Fruit fly (Drosophila melanogaster) whole organism, embryonic: Measurements from ENCODE around the gene CG15027.

Source experiments
- Asciz ChIP-seq: fragments of 200-800 bp; sonication (Bioruptor generic); optimal IDR thresholded peaks from 2 replicates; lab custom pipeline; 2017; ENCODE audit warnings: missing biosample characterization, mild to moderate bottlenecking, missing genetic modification characterization, missing genetic modification reagents
- Awh ChIP-seq: fragments of 200-800 bp; sonication (Bioruptor generic); IDR thresholded peaks from 2 replicates; pipeline ENCODE4, ENCODE4 v1.3.6; 2022; ENCODE audit warnings: missing biosample characterization, missing genetic modification characterization
- Bteb2 ChIP-seq: fragments of 200-800 bp; sonication (Bioruptor generic); optimal IDR thresholded peaks from 2 replicates; lab custom pipeline; 2016; ENCODE audit warnings: missing biosample characterization, missing genetic modification characterization
- CG10321 ChIP-seq: fragments of 200-800 bp; sonication (Bioruptor generic); IDR thresholded peaks from 2 replicates; pipeline ENCODE4 v1.3.6; 2022; ENCODE audit warnings: missing biosample characterization, missing genetic modification characterization
- CG11504 ChIP-seq: fragments of 200-800 bp; sonication (Bioruptor generic); optimal IDR thresholded peaks from 3 replicates; lab custom pipeline; 2019; ENCODE audit warnings: missing biosample characterization, mild to moderate bottlenecking, missing genetic modification characterization, moderate library complexity
- CG1233 ChIP-seq: fragments of 200-800 bp; sonication (Bioruptor generic); optimal IDR thresholded peaks from 4 replicates; lab custom pipeline; 2018; ENCODE audit warnings: missing biosample characterization, mild to moderate bottlenecking, missing genetic modification characterization
- CG14667 ChIP-seq: fragments of 200-800 bp; sonication (Bioruptor generic); IDR thresholded peaks from 2 replicates; pipeline ENCODE4 v1.3.6; 2022; ENCODE audit warnings: missing biosample characterization, missing genetic modification characterization
- CG14860 ChIP-seq: fragments of 200-800 bp; sonication (Bioruptor generic); IDR thresholded peaks from 3 replicates; pipeline ENCODE4 v1.3.6; 2022; ENCODE audit warnings: missing biosample characterization, missing genetic modification characterization; ENCODE audit not compliant: partially characterized antibody
- CG16779 ChIP-seq: fragments of 200-800 bp; sonication (Bioruptor generic); IDR thresholded peaks from 2 replicates; pipeline ENCODE4 v1.3.6; 2022; ENCODE audit warnings: missing biosample characterization, missing genetic modification characterization
- CG17568 ChIP-seq: fragments of 200-800 bp; sonication (Bioruptor generic); optimal IDR thresholded peaks from 2 replicates; lab custom pipeline; 2018; ENCODE audit warnings: missing biosample characterization, mild to moderate bottlenecking, missing genetic modification characterization, moderate library complexity
- CG2875 ChIP-seq: fragments of 200-800 bp; sonication (Bioruptor generic); optimal IDR thresholded peaks from 2 replicates; lab custom pipeline; 2017; ENCODE audit warnings: missing biosample characterization, mild to moderate bottlenecking, missing genetic modification characterization, missing genetic modification reagents
- CG30020 ChIP-seq: fragments of 200-800 bp; optimal IDR thresholded peaks from 2 replicates; lab custom pipeline; 2019; ENCODE audit warnings: missing biosample characterization, mild to moderate bottlenecking, missing genetic modification characterization, moderate library complexity
- CG30431 ChIP-seq: fragments of 200-800 bp; sonication (Bioruptor generic); optimal IDR thresholded peaks from 2 replicates; lab custom pipeline; 2017; ENCODE audit warnings: missing biosample characterization, missing genetic modification characterization
- CG31365 ChIP-seq: fragments of 200-800 bp; sonication (Bioruptor generic); optimal IDR thresholded peaks from 2 replicates; lab custom pipeline; 2018; ENCODE audit warnings: missing biosample characterization, mild to moderate bottlenecking, missing genetic modification characterization
- CG32532 ChIP-seq: fragments of 200-800 bp; sonication (Bioruptor generic); IDR thresholded peaks from 2 replicates; pipeline ENCODE4 v1.3.6; 2022; ENCODE audit warnings: missing biosample characterization, missing genetic modification characterization
- CG4282 ChIP-seq: fragments of 200-800 bp; sonication (Bioruptor generic); optimal IDR thresholded peaks from 2 replicates; lab custom pipeline; 2016; ENCODE audit warnings: missing biosample characterization, missing genetic modification characterization
- CG4424 ChIP-seq: fragments of 200-800 bp; sonication (Bioruptor generic); optimal IDR thresholded peaks from 3 replicates; lab custom pipeline; 2016; ENCODE audit warnings: missing biosample characterization, missing genetic modification characterization
- CG4707 ChIP-seq: fragments of 200-800 bp; sonication (Bioruptor generic); optimal IDR thresholded peaks from 2 replicates; lab custom pipeline; 2018; ENCODE audit warnings: missing biosample characterization, mild to moderate bottlenecking, missing genetic modification characterization, moderate library complexity
- CG5953 ChIP-seq: fragments of 200-800 bp; sonication (Bioruptor generic); IDR thresholded peaks from 2 replicates; pipeline ENCODE4 v1.3.6; 2022; ENCODE audit warnings: missing biosample characterization, missing genetic modification characterization
- CG7963 ChIP-seq: fragments of 200-800 bp; sonication (Bioruptor generic); IDR thresholded peaks from 3 replicates; pipeline ENCODE4 v1.3.6; 2022; ENCODE audit warnings: missing biosample characterization, missing genetic modification characterization; ENCODE audit not compliant: partially characterized antibody
- CHES-1-like ChIP-seq: fragments of 200-800 bp; sonication (Bioruptor generic); optimal IDR thresholded peaks from 2 replicates; lab custom pipeline; 2016; ENCODE audit warnings: missing biosample characterization, missing genetic modification characterization
- CkIIα-i1 ChIP-seq: fragments of 200-800 bp; sonication (Bioruptor generic); IDR thresholded peaks from 2 replicates; pipeline ENCODE4 v1.3.6; 2022; ENCODE audit warnings: missing biosample characterization, missing genetic modification characterization
- D19A ChIP-seq: fragments of 200-800 bp; optimal IDR thresholded peaks from 3 replicates; lab custom pipeline; 2019; ENCODE audit warnings: missing biosample characterization, mild to moderate bottlenecking, missing genetic modification characterization, moderate library complexity
- Dad ChIP-seq: fragments of 200-800 bp; sonication (Bioruptor generic); optimal IDR thresholded peaks from 3 replicates; lab custom pipeline; 2016; ENCODE audit warnings: missing biosample characterization, missing genetic modification characterization
- Dek ChIP-seq: fragments of 200-800 bp; sonication (Bioruptor generic); optimal IDR thresholded peaks from 3 replicates; lab custom pipeline; 2019; ENCODE audit warnings: missing biosample characterization, mild to moderate bottlenecking, missing genetic modification characterization, moderate library complexity
- Doc3 ChIP-seq: fragments of 200-800 bp; sonication (Bioruptor generic); IDR thresholded peaks from 3 replicates; pipeline ENCODE4 v1.3.6; 2022; ENCODE audit warnings: missing biosample characterization, missing genetic modification characterization; ENCODE audit not compliant: partially characterized antibody
- H2.0 ChIP-seq: fragments of 200-800 bp; sonication (Bioruptor generic); IDR thresholded peaks from 2 replicates; pipeline ENCODE4 v1.3.6; 2022; ENCODE audit warnings: missing biosample characterization, missing genetic modification characterization
- Oaz ChIP-seq: fragments of 200-800 bp; sonication (Bioruptor generic); IDR thresholded peaks from 2 replicates; pipeline ENCODE4 v1.3.6; 2022; ENCODE audit warnings: missing biosample characterization, missing genetic modification characterization
- Rx ChIP-seq: fragments of 200-800 bp; sonication (Bioruptor generic); IDR thresholded peaks from 2 replicates; pipeline ENCODE4 v1.3.6; 2022; ENCODE audit warnings: missing biosample characterization, missing genetic modification characterization
- ara ChIP-seq: fragments of 200-800 bp; sonication (Bioruptor generic); IDR thresholded peaks from 2 replicates; pipeline ENCODE4 v1.3.6; 2022; ENCODE audit warnings: missing biosample characterization, missing genetic modification characterization
- bsh ChIP-seq, 2 experiments: fragments of 200-800 bp; sonication (Bioruptor generic); optimal IDR thresholded peaks; 2 replicates each; lab custom pipeline; 2017 to 2018; ENCODE audit warnings: mild to moderate bottlenecking in 2 of 2, missing biosample characterization in 2 of 2, missing genetic modification characterization in 2 of 2, moderate library complexity in 1 of 2
- caup ChIP-seq: fragments of 200-800 bp; sonication (Bioruptor generic); optimal IDR thresholded peaks from 3 replicates; lab custom pipeline; 2017; ENCODE audit warnings: missing biosample characterization, mild to moderate bottlenecking, missing genetic modification characterization, moderate library complexity; ENCODE audit not compliant: severe bottlenecking
- crol ChIP-seq: fragments of 200-800 bp; sonication (Bioruptor generic); IDR thresholded peaks from 2 replicates; pipeline ENCODE4 v1.3.6; 2022; ENCODE audit warnings: missing biosample characterization, missing genetic modification characterization
- dati ChIP-seq: fragments of 200-800 bp; sonication (Bioruptor generic); IDR thresholded peaks from 2 replicates; pipeline ENCODE4 v1.3.6; 2022; ENCODE audit warnings: missing biosample characterization, missing genetic modification characterization
- dm ChIP-seq: fragments of 200-800 bp; sonication (Bioruptor generic); optimal IDR thresholded peaks from 3 replicates; lab custom pipeline; 2016; ENCODE audit warnings: missing biosample characterization, missing genetic modification characterization
- gcm ChIP-seq: fragments of 200-800 bp; sonication (Bioruptor generic); optimal IDR thresholded peaks from 2 replicates; lab custom pipeline; 2019; ENCODE audit warnings: missing biosample characterization, mild to moderate bottlenecking, missing genetic modification characterization, moderate library complexity
- grn ChIP-seq: fragments of 200-800 bp; sonication (Bioruptor generic); optimal IDR thresholded peaks from 3 replicates; lab custom pipeline; 2017; ENCODE audit warnings: missing biosample characterization, missing genetic modification characterization
- hbn ChIP-seq: fragments of 200-800 bp; sonication (Bioruptor generic); IDR thresholded peaks from 2 replicates; pipeline ENCODE4 v1.3.6; 2022; ENCODE audit warnings: missing biosample characterization, missing genetic modification characterization; ENCODE audit not compliant: partially characterized antibody
- hkb ChIP-seq, 2 experiments: fragments of 200-800 bp in 1 of 2; fragments of >200 bp in 1 of 2; sonication (Bioruptor generic) in 1 of 2; IDR thresholded peaks in 1 of 2; optimal IDR thresholded peaks in 1 of 2; 2 replicates each; pipeline versions ENCODE4 v1.3.6 to Lab custom; 2017 to 2022; ENCODE audit warnings: missing biosample characterization in 1 of 2, missing genetic modification characterization in 1 of 2
- jing ChIP-seq: fragments of 200-800 bp; sonication (Bioruptor generic); optimal IDR thresholded peaks from 2 replicates; lab custom pipeline; 2018; ENCODE audit warnings: missing biosample characterization, mild to moderate bottlenecking, missing genetic modification characterization
- lilli ChIP-seq: fragments of 200-800 bp; sonication (Bioruptor generic); optimal IDR thresholded peaks from 3 replicates; lab custom pipeline; 2016; ENCODE audit warnings: missing biosample characterization, missing genetic modification characterization
- lola ChIP-seq, 3 experiments: fragments of >200 bp in 2 of 3; fragments of 200-800 bp in 1 of 3; sonication (Bioruptor generic) in 1 of 3; optimal IDR thresholded peaks; 2 replicates each; lab custom pipeline; 2017 to 2019; ENCODE audit warnings: missing biosample characterization in 3 of 3, missing genetic modification characterization in 3 of 3, mild to moderate bottlenecking in 1 of 3, moderate library complexity in 1 of 3
- luna ChIP-seq: fragments of 200-800 bp; sonication (Bioruptor generic); optimal IDR thresholded peaks from 2 replicates; lab custom pipeline; 2016; ENCODE audit warnings: missing biosample characterization, missing genetic modification characterization
- mld ChIP-seq: fragments of 200-800 bp; sonication (Bioruptor generic); IDR thresholded peaks from 3 replicates; pipeline ENCODE4 v1.3.6; 2022; ENCODE audit warnings: missing biosample characterization, missing genetic modification characterization; ENCODE audit not compliant: partially characterized antibody
- pb ChIP-seq: fragments of 200-800 bp; sonication (Bioruptor generic); optimal IDR thresholded peaks from 3 replicates; lab custom pipeline; 2016; ENCODE audit warnings: missing biosample characterization, missing genetic modification characterization
- sisA ChIP-seq: fragments of 200-800 bp; sonication (Bioruptor generic); IDR thresholded peaks from 2 replicates; pipeline ENCODE4 v1.3.6; 2022; ENCODE audit warnings: missing biosample characterization, missing genetic modification characterization
- sob ChIP-seq: fragments of 200-800 bp; sonication (Bioruptor generic); IDR thresholded peaks from 2 replicates; pipeline ENCODE4 v1.3.6; 2022; ENCODE audit warnings: missing biosample characterization, missing genetic modification characterization
- ttk ChIP-seq: fragments of 200-800 bp; sonication (Bioruptor generic); IDR thresholded peaks from 2 replicates; pipeline ENCODE4 v2.1.2; 2022; ENCODE audit warnings: missing biosample characterization, missing genetic modification characterization
- vfl ChIP-seq: fragments of 200-800 bp; sonication (Bioruptor generic); optimal IDR thresholded peaks from 2 replicates; lab custom pipeline; 2016; ENCODE audit warnings: missing biosample characterization, missing genetic modification characterization

CG15027 gene

dm6 chrX:15084580-15085138 lies 968 bp downstream of the CG15027 start, which contains the start of gene Cox17 (continued):
- TF ChIP-seq Rx (0 out of 2 replicates have a peak, but pooled peaks have one; percentile 33), CG10321 (GFP tag; lab: Robert Waterston, UW) (no peak), grn (GFP tag; lab: Kevin White, UChicago) (peak; percentile 15), Bteb2 (GFP tag; lab: Kevin White, UChicago) (peak; percentile 41), Asciz (GFP tag; lab: Kevin White, UChicago) (peak; percentile 65), Oaz (no peak), Dad (GFP tag; lab: Kevin White, UChicago) (peak; percentile 49), CG4707 (GFP tag; lab: Kevin White, UChicago) (peak; percentile 0), ara (GFP tag; lab: Robert Waterston, UW) (no peak; the same call in 1 of the 2 replicates), luna (GFP tag; lab: Kevin White, UChicago) (no peak), CG32532 (GFP tag; lab: Robert Waterston, UW) (peak; percentile 72), dm (peak; percentile 76), caup (peak; percentile 59), CG2875 (GFP tag; lab: Kevin White, UChicago) (peak; percentile 67), CG14860 (GFP tag; lab: Robert Waterston, UW) (peak; percentile 52; the same call in 2 of the 3 replicates), H2.0 (peak; percentile 15; the same call in 1 of the 2 replicates), CG11504 (peak; percentile 86), bsh (GFP tag; optimal IDR thresholded peaks at IDR 0.05; lab: Kevin White, UChicago) (peak; percentile 37 to 60), D19A (tag; lab: Kevin White, UChicago) (peak; percentile 74), mld (peak; percentile 64; the same call in 1 of the 3 replicates), sob (GFP tag; lab: Robert Waterston, UW) (peak; percentile 59; the same call in 1 of the 2 replicates), CG5953 (no peak), CG4282 (no peak), gcm (GFP tag; lab: Kevin White, UChicago) (peak; percentile 69), hbn (GFP tag; lab: Robert Waterston, UW) (peak; percentile 73), CG16779 (GFP tag; lab: Robert Waterston, UW) (no peak), CG31365 (tag; lab: Kevin White, UChicago) (no peak), vfl (GFP tag; lab: Kevin White, UChicago) (peak; percentile 73), CG14667 (GFP tag; lab: Robert Waterston, UW) (peak; percentile 64), jing (GFP tag; lab: Kevin White, UChicago) (peak; percentile 35), hkb (optimal IDR thresholded peaks at IDR 0.05; lab: Kevin White, UChicago) (no peak), hkb (GFP tag; IDR thresholded peaks at IDR 0.05; lab: Robert Waterston, UW) (peak; percentile 49), CG1233 (peak; percentile 78), Doc3 (GFP tag; lab: Robert Waterston, UW) (peak; percentile 75), Dek (tag; lab: Kevin White, UChicago) (peak; percentile 72), CG30020 (tag; lab: Kevin White, UChicago) (peak; percentile 67), crol (GFP tag; lab: Robert Waterston, UW) (no peak), ttk (GFP tag; lab: Robert Waterston, UW) (peak; percentile 40; the same call in 1 of the 2 replicates), lilli (GFP tag; lab: Kevin White, UChicago) (peak; percentile 85), Awh (GFP tag; lab: Robert Waterston, UW) (no peak), lola (GFP tag; optimal IDR thresholded peaks at IDR 0.05; lab: Kevin White, UChicago) (peak in 1 of 3 experiments; percentile 86), CG4424 (GFP tag; lab: Kevin White, UChicago) (peak; percentile 82), pb (no peak), CHES-1-like (GFP tag; lab: Kevin White, UChicago) (peak; percentile 10), sisA (GFP tag; lab: Robert Waterston, UW) (peak; percentile 69), CG7963 (peak; percentile 47; the same call in 1 of the 3 replicates), CkIIα-i1 (GFP tag; lab: Robert Waterston, UW) (no peak), CG30431 (peak; percentile 66), CG17568 (GFP tag; lab: Kevin White, UChicago) (peak; percentile 56), dati (0 out of 2 replicates have a peak, but pooled peaks have one; percentile 25)
